Fruit fly (Drosophila melanogaster) S2 (cell line): ENCODE data around the gene Spn28Dc.

ENCODE experiments used
- CG8478 ChIP-seq: fragments of >200 bp; optimal IDR thresholded peaks from 2 replicates; lab custom pipeline; 2018
- CTCF ChIP-seq, 2 experiments: fragments of >200 bp; optimal IDR thresholded peaks; 2 replicates each; lab custom pipeline; 2018

DNA sequence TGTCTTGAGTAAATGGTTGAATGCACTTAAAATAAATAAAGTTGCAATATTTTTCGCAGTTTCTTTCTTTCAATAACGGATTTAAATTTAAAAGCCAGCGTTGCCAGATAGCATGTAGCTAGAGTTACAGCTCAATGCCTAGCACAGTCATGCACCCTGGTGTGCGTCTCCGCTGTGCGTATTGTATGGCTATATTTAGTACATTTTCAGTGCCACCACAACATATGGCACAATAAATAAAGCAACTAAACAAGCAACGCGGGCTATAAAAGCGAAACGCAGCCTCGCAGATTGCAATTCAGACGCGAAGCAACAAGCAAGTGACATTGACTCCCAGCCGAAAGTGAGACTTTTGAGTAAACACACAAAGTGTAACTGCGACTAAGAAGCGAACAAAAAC is 8.4 kb downstream of the Spn28Dc start, which contains the start of gene Sirup:
- TF ChIP-seq CG8478 (lab: Kevin White, UChicago) (no peak), CTCF (optimal IDR thresholded peaks at IDR 0.05; lab: Kevin White, UChicago) (peak; percentile 65 to 73)
